Worm (Caenorhabditis elegans) whole organism, L3 larva: Measurements from ENCODE around the gene F54E4.4.

Source experiments
- R02D3.7 ChIP-seq: fragments of 150-350 bp; optimal IDR thresholded peaks from 2 replicates; lab custom pipeline; 2014; ENCODE audit warnings: missing biosample characterization, missing genetic modification characterization
- ZK546.5 ChIP-seq: sonication (generic microtip); optimal IDR thresholded peaks from 2 replicates; lab custom pipeline; 2017; ENCODE audit warnings: missing biosample characterization, missing genetic modification characterization
- aly-2 ChIP-seq: fragments of 150-350 bp; optimal IDR thresholded peaks from 2 replicates; lab custom pipeline; 2014; ENCODE audit warnings: missing biosample characterization, missing genetic modification characterization
- ceh-16 ChIP-seq: sonication (generic microtip); optimal IDR thresholded peaks from 2 replicates; lab custom pipeline; 2017; ENCODE audit warnings: missing biosample characterization, missing genetic modification characterization
- ceh-28 ChIP-seq: fragments of 150-350 bp; optimal IDR thresholded peaks from 2 replicates; lab custom pipeline; 2014; ENCODE audit warnings: missing biosample characterization, missing genetic modification reagents, missing genetic modification characterization
- ceh-82 ChIP-seq: fragments of 150-350 bp; optimal IDR thresholded peaks from 2 replicates; lab custom pipeline; 2014; ENCODE audit warnings: missing biosample characterization, missing genetic modification characterization
- ceh-9 ChIP-seq: sonication (generic microtip); optimal IDR thresholded peaks from 2 replicates; lab custom pipeline; 2018; ENCODE audit warnings: missing biosample characterization, missing genetic modification characterization
- daf-12 ChIP-seq: fragments of 150-350 bp; optimal IDR thresholded peaks from 2 replicates; lab custom pipeline; 2014; ENCODE audit warnings: missing biosample characterization, missing genetic modification reagents, missing genetic modification characterization
- egl-27 ChIP-seq: sonication (generic microtip); optimal IDR thresholded peaks from 4 replicates; lab custom pipeline; 2017; ENCODE audit warnings: missing biosample characterization, missing genetic modification reagents, missing genetic modification characterization
- egl-5 ChIP-seq: fragments of 150-350 bp; optimal IDR thresholded peaks from 2 replicates; lab custom pipeline; 2017; ENCODE audit warnings: missing biosample characterization, missing genetic modification reagents, missing genetic modification characterization, inconsistent platforms
- elt-1 ChIP-seq: fragments of 150-350 bp; optimal IDR thresholded peaks from 2 replicates; lab custom pipeline; 2014; ENCODE audit warnings: missing biosample characterization, missing genetic modification characterization
- eor-1 ChIP-seq, 2 experiments: fragments of 150-350 bp; optimal IDR thresholded peaks; 2 replicates each; lab custom pipeline; 2014 to 2018; ENCODE audit warnings: missing biosample characterization in 2 of 2, missing genetic modification characterization in 2 of 2
- fkh-2 ChIP-seq: fragments of 150-350 bp; optimal IDR thresholded peaks from 2 replicates; lab custom pipeline; 2014; ENCODE audit warnings: missing biosample characterization, missing genetic modification reagents, missing genetic modification characterization
- fos-1 ChIP-seq: fragments of 150-350 bp; optimal IDR thresholded peaks from 2 replicates; lab custom pipeline; 2014; ENCODE audit warnings: missing biosample characterization, missing genetic modification characterization
- lin-15B ChIP-seq: fragments of 150-350 bp; optimal IDR thresholded peaks from 2 replicates; lab custom pipeline; 2014; ENCODE audit warnings: missing biosample characterization, missing genetic modification characterization
- lsy-12 ChIP-seq: sonication (generic microtip); optimal IDR thresholded peaks from 2 replicates; lab custom pipeline; 2016; ENCODE audit warnings: mild to moderate bottlenecking, missing genetic modification characterization, missing compliant biosample characterization
- mdl-1 ChIP-seq: fragments of 150-350 bp; optimal IDR thresholded peaks from 2 replicates; lab custom pipeline; 2014; ENCODE audit warnings: missing biosample characterization, missing genetic modification characterization
- mml-1 ChIP-seq: fragments of 150-350 bp; sonication (generic microtip); optimal IDR thresholded peaks from 3 replicates; lab custom pipeline; 2014; ENCODE audit warnings: missing biosample characterization, missing genetic modification characterization
- nfya-1 ChIP-seq: sonication (generic microtip); optimal IDR thresholded peaks from 2 replicates; lab custom pipeline; 2017; ENCODE audit warnings: missing genetic modification characterization, mild to moderate bottlenecking, missing compliant biosample characterization, antibody characterized with exemption, moderate library complexity; ENCODE audit not compliant: insufficient read depth
- nhr-11 ChIP-seq: fragments of 150-350 bp; optimal IDR thresholded peaks from 2 replicates; lab custom pipeline; 2014; ENCODE audit warnings: missing biosample characterization, missing genetic modification characterization
- nhr-23 ChIP-seq: fragments of 150-350 bp; optimal IDR thresholded peaks from 2 replicates; lab custom pipeline; 2014; ENCODE audit warnings: missing biosample characterization, missing genetic modification reagents, missing genetic modification characterization
- nhr-237 ChIP-seq: fragments of 150-350 bp; optimal IDR thresholded peaks from 2 replicates; lab custom pipeline; 2014; ENCODE audit warnings: missing biosample characterization, missing genetic modification characterization
- nhr-25 ChIP-seq: sonication (generic microtip); optimal IDR thresholded peaks from 2 replicates; lab custom pipeline; 2017; ENCODE audit warnings: missing biosample characterization, missing genetic modification characterization
- nhr-28 ChIP-seq: fragments of 150-350 bp; optimal IDR thresholded peaks from 2 replicates; lab custom pipeline; 2014; ENCODE audit warnings: missing biosample characterization, missing genetic modification characterization
- nhr-43 ChIP-seq: sonication (generic microtip); optimal IDR thresholded peaks from 2 replicates; lab custom pipeline; 2016; ENCODE audit warnings: mild to moderate bottlenecking, missing genetic modification characterization, missing compliant biosample characterization; ENCODE audit not compliant: poor library complexity, severe bottlenecking
- nhr-67 ChIP-seq: fragments of 150-350 bp; optimal IDR thresholded peaks from 2 replicates; lab custom pipeline; 2014; ENCODE audit warnings: missing biosample characterization, missing genetic modification characterization
- pha-4 ChIP-seq: fragments of 150-350 bp; optimal IDR thresholded peaks from 2 replicates; lab custom pipeline; 2014; ENCODE audit warnings: missing biosample characterization, missing genetic modification reagents, missing genetic modification characterization
- pqm-1 ChIP-seq: fragments of 150-350 bp; optimal IDR thresholded peaks from 2 replicates; lab custom pipeline; 2017; ENCODE audit warnings: missing biosample characterization, missing genetic modification characterization, inconsistent platforms
- skn-1 ChIP-seq: fragments of 150-350 bp; optimal IDR thresholded peaks from 2 replicates; lab custom pipeline; 2014; ENCODE audit warnings: missing biosample characterization, missing genetic modification characterization
- snpc-4 ChIP-seq: fragments of 150-350 bp; optimal IDR thresholded peaks from 2 replicates; lab custom pipeline; 2014; ENCODE audit warnings: missing biosample characterization, missing genetic modification characterization
- tbx-2 ChIP-seq: sonication (generic microtip); optimal IDR thresholded peaks from 2 replicates; lab custom pipeline; 2016; ENCODE audit warnings: mild to moderate bottlenecking, missing genetic modification characterization, missing compliant biosample characterization
- unc-62 ChIP-seq: fragments of 150-350 bp; sonication (generic microtip); optimal IDR thresholded peaks from 4 replicates; lab custom pipeline; 2014; ENCODE audit warnings: missing biosample characterization, missing genetic modification reagents, missing genetic modification characterization
- zag-1 ChIP-seq: fragments of 150-350 bp; optimal IDR thresholded peaks from 2 replicates; lab custom pipeline; 2014; ENCODE audit warnings: missing biosample characterization, missing genetic modification characterization
- ztf-11 ChIP-seq: fragments of 150-350 bp; optimal IDR thresholded peaks from 2 replicates; lab custom pipeline; 2014; ENCODE audit warnings: missing biosample characterization, missing genetic modification characterization
- ztf-4 ChIP-seq: fragments of 150-350 bp; optimal IDR thresholded peaks from 2 replicates; lab custom pipeline; 2014; ENCODE audit warnings: missing biosample characterization, missing genetic modification characterization

The F54E4.4 gene

DNA sequence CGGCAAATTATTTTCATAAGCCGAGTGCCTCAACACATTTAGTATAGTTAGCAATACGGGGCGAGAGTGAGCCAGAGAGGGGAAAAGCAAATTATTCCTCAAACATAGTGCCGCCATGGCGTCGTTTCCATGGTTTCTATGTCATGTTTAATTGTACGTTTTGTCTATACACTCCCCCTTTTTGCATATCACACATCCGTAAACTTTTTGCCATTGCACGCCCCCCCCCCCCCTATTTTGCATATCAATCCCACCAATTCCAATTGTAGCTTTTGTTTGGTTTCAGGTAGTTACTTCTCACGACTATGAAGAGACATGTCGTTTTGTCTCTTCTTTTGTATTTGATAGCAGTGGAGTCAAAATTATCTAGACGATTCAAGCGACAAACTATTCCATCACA, 18.7 kb upstream of the F54E4.4 start, which contains the start of gene C26G2.2:
Gene C26G2.2 (plus strand): TSS at position 301 of the 400 bp plus-strand sequence.
- TF ChIP-seq nhr-237: no peak
- TF ChIP-seq lsy-12 (tag; lab: Kevin White, UChicago): no peak
- no peak for TF ChIP-seq nhr-11 (tag; lab: Kevin White, UChicago)
- no peak for TF ChIP-seq mdl-1 (tag; lab: Kevin White, UChicago)
- TF ChIP-seq nhr-25 (tag; lab: Kevin White, UChicago): no peak
- TF ChIP-seq egl-5 (tag; lab: Kevin White, UChicago): no peak
- no peak for TF ChIP-seq eor-1 (tag; optimal IDR thresholded peaks at IDR 0.05; lab: Kevin White, UChicago)
- no peak for TF ChIP-seq nhr-43
- TF ChIP-seq egl-27 (tag; lab: Kevin White, UChicago): no peak

- no peak for TF ChIP-seq pha-4
- TF ChIP-seq egl-27 (tag; lab: Kevin White, UChicago): no peak
- TF ChIP-seq tbx-2: no peak
- no peak for TF ChIP-seq mdl-1 (tag; lab: Kevin White, UChicago)
- TF ChIP-seq elt-1 (tag; lab: Kevin White, UChicago): no peak
- no peak for TF ChIP-seq ceh-9
- no peak for TF ChIP-seq nhr-237
- TF ChIP-seq daf-12 (tag; lab: Kevin White, UChicago): no peak
- no peak for TF ChIP-seq nhr-23 (tag; lab: Kevin White, UChicago)
- no peak for TF ChIP-seq ceh-82 (tag; lab: Kevin White, UChicago)
These were observed 17.2 kb upstream of the F54E4.4 start for ce11 chrX:14662460-14662859.

- TF ChIP-seq snpc-4 (tag; lab: Kevin White, UChicago) (no peak), ztf-11 (tag; lab: Kevin White, UChicago) (no peak), skn-1 (tag; lab: Kevin White, UChicago) (no peak), nhr-25 (tag; lab: Kevin White, UChicago) (no peak), nhr-67 (tag; lab: Kevin White, UChicago) (no peak), nfya-1 (tag; lab: Kevin White, UChicago) (no peak), R02D3.7 (tag; lab: Kevin White, UChicago) (no peak), lin-15B (tag; lab: Kevin White, UChicago) (no peak), ZK546.5 (no peak), nhr-28 (tag; lab: Kevin White, UChicago) (no peak), unc-62 (no peak), ztf-4 (tag; lab: Kevin White, UChicago) (no peak), mml-1 (tag; lab: Kevin White, UChicago) (no peak), ceh-28 (no peak)
These were observed 16.6 kb upstream of the F54E4.4 start for ce11 chrX:14661918-14662317.

DNA sequence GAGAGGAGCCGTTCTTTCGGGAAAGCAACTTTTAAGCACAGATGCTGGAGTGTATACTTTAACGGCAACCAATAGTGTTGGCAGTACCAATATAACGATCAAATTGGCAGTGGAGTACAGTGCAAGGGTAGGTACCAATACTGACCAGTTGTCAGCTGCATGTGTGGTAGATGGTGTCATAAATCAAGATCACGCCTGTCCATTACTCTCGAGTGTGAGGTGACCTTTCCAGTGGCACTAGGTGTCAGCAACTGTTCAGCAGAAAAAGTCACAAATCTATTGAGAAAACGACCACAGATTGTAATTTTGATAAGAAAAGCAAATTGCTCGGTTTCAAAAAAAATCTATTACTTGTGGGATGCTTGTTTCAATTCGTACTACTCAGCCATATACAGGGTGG, 14.2 kb upstream of the F54E4.4 start:
- no peak for TF ChIP-seq zag-1 (tag; lab: Kevin White, UChicago)
- no peak for TF ChIP-seq pqm-1 (tag; lab: Kevin White, UChicago)
- no peak for TF ChIP-seq ceh-16 (tag; lab: Kevin White, UChicago)
- no peak for TF ChIP-seq nfya-1 (tag; lab: Kevin White, UChicago)
- no peak for TF ChIP-seq R02D3.7 (tag; lab: Kevin White, UChicago)
- no peak for TF ChIP-seq nhr-237
- TF ChIP-seq lin-15B (tag; lab: Kevin White, UChicago): no peak
- no peak for TF ChIP-seq fkh-2
- no peak for TF ChIP-seq ceh-9
- TF ChIP-seq tbx-2: no peak

ce11 chrX:14657445-14657844, 12.2 kb upstream of the F54E4.4 start:
- no peak for TF ChIP-seq elt-1 (tag; lab: Kevin White, UChicago)
- no peak for TF ChIP-seq ceh-9
- TF ChIP-seq snpc-4 (tag; lab: Kevin White, UChicago): no peak

ce11 chrX:14654668-14655067, 9.4 kb upstream of the F54E4.4 start, which contains the start of gene syg-2:
TSS of gene syg-2 (plus strand) at chrX:14654968.
- TF ChIP-seq fkh-2 (no peak), aly-2 (tag; lab: Kevin White, UChicago) (no peak), fos-1 (no peak), lsy-12 (tag; lab: Kevin White, UChicago) (no peak), elt-1 (tag; lab: Kevin White, UChicago) (no peak)
